Worm (Caenorhabditis elegans) whole organism, L1 larva: ENCODE data around the gene sth-1.

ENCODE experiments used
- C34B4.2 ChIP-seq: sonication (generic microtip); optimal IDR thresholded peaks from 2 replicates; lab custom pipeline; 2017; ENCODE audit warnings: mild to moderate bottlenecking, missing genetic modification characterization, missing compliant biosample characterization
- aha-1 ChIP-seq: fragments of 150-350 bp; optimal IDR thresholded peaks from 2 replicates; lab custom pipeline; 2014; ENCODE audit warnings: missing biosample characterization, missing genetic modification characterization
- aly-2 ChIP-seq: fragments of 150-350 bp; optimal IDR thresholded peaks from 2 replicates; lab custom pipeline; 2014; ENCODE audit warnings: missing biosample characterization, missing genetic modification characterization
- blmp-1 ChIP-seq: fragments of 150-350 bp; optimal IDR thresholded peaks from 2 replicates; lab custom pipeline; 2014; ENCODE audit warnings: missing biosample characterization, missing genetic modification characterization
- ceh-63 ChIP-seq: fragments of 200-800 bp; sonication (Bioruptor generic); optimal IDR thresholded peaks from 2 replicates; lab custom pipeline; 2018; ENCODE audit warnings: mild to moderate bottlenecking, missing genetic modification characterization, missing compliant biosample characterization
- ceh-82 ChIP-seq, 3 experiments: fragments of 150-350 bp in 1 of 3; sonication (generic microtip) in 2 of 3; optimal IDR thresholded peaks; 2 replicates each; lab custom pipeline; 2014 to 2017; ENCODE audit warnings: missing biosample characterization in 3 of 3, missing genetic modification characterization in 3 of 3
- ceh-88 ChIP-seq: fragments of 200-800 bp; sonication (Bioruptor generic); IDR thresholded peaks from 2 replicates; pipeline ENCODE4 v1.3.6; 2022; ENCODE audit warnings: missing genetic modification characterization, missing compliant biosample characterization
- fkh-4 ChIP-seq: sonication (generic microtip); optimal IDR thresholded peaks from 2 replicates; lab custom pipeline; 2016; ENCODE audit warnings: missing compliant biosample characterization, missing genetic modification characterization, borderline replicate concordance
- fkh-8 ChIP-seq: sonication (generic microtip); optimal IDR thresholded peaks from 2 replicates; lab custom pipeline; 2016; ENCODE audit warnings: mild to moderate bottlenecking, missing genetic modification characterization, missing compliant biosample characterization
- fos-1 ChIP-seq: fragments of 150-350 bp; optimal IDR thresholded peaks from 2 replicates; lab custom pipeline; 2014; ENCODE audit warnings: missing biosample characterization, missing genetic modification characterization
- grh-1 ChIP-seq: fragments of 200-800 bp; sonication (Bioruptor generic); IDR thresholded peaks from 2 replicates; pipeline ENCODE4 v1.3.6; 2022; ENCODE audit warnings: missing genetic modification reagents, missing genetic modification characterization, missing compliant biosample characterization
- hlh-4 ChIP-seq: sonication (generic microtip); optimal IDR thresholded peaks from 2 replicates; lab custom pipeline; 2016; ENCODE audit warnings: mild to moderate bottlenecking, missing genetic modification characterization, missing compliant biosample characterization
- irx-1 ChIP-seq: sonication (generic microtip); optimal IDR thresholded peaks from 2 replicates; lab custom pipeline; 2016; ENCODE audit warnings: missing genetic modification characterization, missing compliant biosample characterization
- lin-13 ChIP-seq: fragments of 150-350 bp; optimal IDR thresholded peaks from 2 replicates; lab custom pipeline; 2014; ENCODE audit warnings: missing biosample characterization, missing genetic modification reagents, missing genetic modification characterization
- lin-39 ChIP-seq: fragments of 150-350 bp; optimal IDR thresholded peaks from 2 replicates; lab custom pipeline; 2014; ENCODE audit warnings: missing biosample characterization, missing genetic modification reagents, missing genetic modification characterization
- lir-3 ChIP-seq: sonication (generic microtip); optimal IDR thresholded peaks from 2 replicates; lab custom pipeline; 2016; ENCODE audit warnings: mild to moderate bottlenecking, missing genetic modification characterization, moderate library complexity, missing compliant biosample characterization; ENCODE audit not compliant: poor library complexity
- mab-9 ChIP-seq: fragments of 200-800 bp; sonication (Bioruptor generic); IDR thresholded peaks from 2 replicates; pipeline ENCODE4 v1.3.6; 2022; ENCODE audit warnings: missing genetic modification reagents, missing genetic modification characterization, missing compliant biosample characterization
- nhr-19 ChIP-seq: fragments of 200-800 bp; sonication (Bioruptor generic); conservative IDR thresholded peaks from 2 replicates; pipeline ENCODE4 v1.3.6; 2022; ENCODE audit warnings: missing genetic modification characterization, missing compliant biosample characterization
- nhr-76 ChIP-seq: sonication (generic microtip); optimal IDR thresholded peaks from 2 replicates; lab custom pipeline; 2017; ENCODE audit warnings: missing biosample characterization, missing genetic modification characterization
- nhr-77 ChIP-seq: fragments of 150-350 bp; optimal IDR thresholded peaks from 2 replicates; lab custom pipeline; 2014; ENCODE audit warnings: missing biosample characterization, missing genetic modification characterization
- nhr-84 ChIP-seq: sonication (generic microtip); optimal IDR thresholded peaks from 2 replicates; lab custom pipeline; 2017; ENCODE audit warnings: missing biosample characterization, missing genetic modification characterization
- nhr-90 ChIP-seq: sonication (generic microtip); optimal IDR thresholded peaks from 2 replicates; lab custom pipeline; 2016; ENCODE audit warnings: mild to moderate bottlenecking, missing genetic modification characterization, missing compliant biosample characterization; ENCODE audit not compliant: poor library complexity
- pax-3 ChIP-seq: fragments of 200-800 bp; sonication (Bioruptor generic); optimal IDR thresholded peaks from 2 replicates; lab custom pipeline; 2018; ENCODE audit warnings: mild to moderate bottlenecking, missing genetic modification characterization, moderate library complexity, missing compliant biosample characterization
- rnt-1 ChIP-seq: sonication (generic microtip); optimal IDR thresholded peaks from 2 replicates; lab custom pipeline; 2016; ENCODE audit warnings: mild to moderate bottlenecking, missing genetic modification characterization, moderate library complexity, missing compliant biosample characterization
- skn-1 ChIP-seq: fragments of 150-350 bp; optimal IDR thresholded peaks from 2 replicates; lab custom pipeline; 2014; ENCODE audit warnings: missing biosample characterization, missing genetic modification characterization
- snpc-4 ChIP-seq: fragments of 150-350 bp; optimal IDR thresholded peaks from 2 replicates; lab custom pipeline; 2014; ENCODE audit warnings: missing biosample characterization, missing genetic modification characterization
- snu-23 ChIP-seq: sonication (generic microtip); optimal IDR thresholded peaks from 2 replicates; lab custom pipeline; 2016; ENCODE audit warnings: missing genetic modification characterization, missing compliant biosample characterization
- sox-4 ChIP-seq: sonication (generic microtip); optimal IDR thresholded peaks from 2 replicates; lab custom pipeline; 2016; ENCODE audit warnings: missing genetic modification characterization, missing compliant biosample characterization
- tbx-2 ChIP-seq: sonication (generic microtip); optimal IDR thresholded peaks from 2 replicates; lab custom pipeline; 2016; ENCODE audit warnings: missing genetic modification characterization, missing compliant biosample characterization
- tlp-1 ChIP-seq: fragments of 150-350 bp; optimal IDR thresholded peaks from 2 replicates; lab custom pipeline; 2014; ENCODE audit warnings: missing biosample characterization, missing genetic modification characterization
- unc-30 ChIP-seq: sonication (generic microtip); optimal IDR thresholded peaks from 2 replicates; lab custom pipeline; 2017; ENCODE audit warnings: missing biosample characterization, missing genetic modification characterization
- unc-62 ChIP-seq: fragments of 150-350 bp; optimal IDR thresholded peaks from 2 replicates; lab custom pipeline; 2014; ENCODE audit warnings: missing biosample characterization, missing genetic modification reagents, missing genetic modification characterization
- xbp-1 ChIP-seq: sonication (generic microtip); optimal IDR thresholded peaks from 2 replicates; lab custom pipeline; 2016; ENCODE audit warnings: missing genetic modification characterization, missing compliant biosample characterization
- zag-1 ChIP-seq: fragments of 150-350 bp; optimal IDR thresholded peaks from 2 replicates; lab custom pipeline; 2014; ENCODE audit warnings: missing biosample characterization, missing genetic modification characterization
- zip-4 ChIP-seq: fragments of 200-800 bp; sonication (Bioruptor generic); optimal IDR thresholded peaks from 2 replicates; lab custom pipeline; 2018; ENCODE audit warnings: mild to moderate bottlenecking, missing genetic modification characterization, moderate library complexity, missing compliant biosample characterization
- ztf-4 ChIP-seq: fragments of 150-350 bp; optimal IDR thresholded peaks from 2 replicates; lab custom pipeline; 2014; ENCODE audit warnings: missing biosample characterization, missing genetic modification characterization

Gene sth-1

ce11 chrV:8055170-8055569 lies 3.2 kb downstream of the sth-1 start:
- peak; percentile 79 for TF ChIP-seq blmp-1
- TF ChIP-seq ztf-4 (tag; lab: Kevin White, UChicago): no peak
- TF ChIP-seq lir-3: no peak

ce11 chrV:8057771-8058170 lies 5.8 kb downstream of the sth-1 start:
- TF ChIP-seq grh-1: 0 out of 2 replicates have a peak, but pooled peaks have one; percentile 14

ce11 chrV:8058359-8058758 lies 6.4 kb downstream of the sth-1 start, which contains the start of gene str-138:
Gene str-138, plus strand, starts transcription at chrV:8058659.
- TF ChIP-seq fos-1 (tag; lab: Kevin White, UChicago): no peak
- TF ChIP-seq snu-23 (GFP tag; lab: Kevin White, UChicago): no peak
- TF ChIP-seq nhr-19: no peak
- no peak for TF ChIP-seq ceh-88 (GFP tag; lab: Robert Waterston, UW)
- no peak for TF ChIP-seq blmp-1
- no peak for TF ChIP-seq hlh-4 (tag; lab: Kevin White, UChicago)
- TF ChIP-seq tbx-2 (tag; lab: Kevin White, UChicago): no peak
- no peak for TF ChIP-seq snpc-4 (tag; lab: Kevin White, UChicago)

ce11 chrV:8062074-8062473 lies 10.1 kb downstream of the sth-1 start, which contains the start of gene str-139:
Gene str-139, minus strand, starts transcription at chrV:8062174.
- TF ChIP-seq nhr-90 (tag; lab: Kevin White, UChicago) (no peak), fkh-4 (tag; lab: Kevin White, UChicago) (no peak)

ce11 chrV:8067800-8068199 lies 15.8 kb downstream of the sth-1 start, which contains the start of gene str-140:
Gene str-140, minus strand, starts transcription at chrV:8067900.
- no peak for TF ChIP-seq unc-30
- no peak for TF ChIP-seq lin-13 (GFP tag; lab: Kevin White, UChicago)
- no peak for TF ChIP-seq zag-1 (tag; lab: Kevin White, UChicago)
- no peak for TF ChIP-seq nhr-76
- no peak for TF ChIP-seq ceh-82 (tag; optimal IDR thresholded peaks at IDR 0.05; lab: Kevin White, UChicago)
- no peak for TF ChIP-seq hlh-4 (tag; lab: Kevin White, UChicago)
- TF ChIP-seq C34B4.2 (tag; lab: Kevin White, UChicago): no peak
- TF ChIP-seq unc-62 (GFP tag; lab: Kevin White, UChicago): no peak
- no peak for TF ChIP-seq fkh-8 (tag; lab: Kevin White, UChicago)
- TF ChIP-seq blmp-1: no peak

ce11 chrV:8069637-8070036 lies 17.7 kb downstream of the sth-1 start, which contains the start of gene str-143:
Gene str-143, minus strand, starts transcription at chrV:8069737.
- TF ChIP-seq lin-39 (no peak), mab-9 (GFP tag; lab: Robert Waterston, UW) (no peak), ceh-82 (tag; optimal IDR thresholded peaks at IDR 0.05; lab: Kevin White, UChicago) (no peak), tlp-1 (tag; lab: Kevin White, UChicago) (no peak), aha-1 (tag; lab: Kevin White, UChicago) (no peak), irx-1 (tag; lab: Kevin White, UChicago) (no peak), ztf-4 (tag; lab: Kevin White, UChicago) (no peak), sox-4 (tag; lab: Kevin White, UChicago) (no peak), pax-3 (tag; lab: Kevin White, UChicago) (no peak), unc-30 (no peak), nhr-77 (no peak), nhr-84 (no peak), fkh-4 (tag; lab: Kevin White, UChicago) (no peak), skn-1 (no peak), aly-2 (no peak), zip-4 (GFP tag; lab: Kevin White, UChicago) (no peak), xbp-1 (no peak), rnt-1 (tag; lab: Kevin White, UChicago) (no peak), ceh-63 (GFP tag; lab: Kevin White, UChicago) (no peak)
